Fruit fly (Drosophila melanogaster) whole organism, embryonic: ENCODE results near the gene Sec15.

Source experiments
- Awh ChIP-seq: fragments of 200-800 bp; sonication (Bioruptor generic); IDR thresholded peaks from 2 replicates; pipeline ENCODE4, ENCODE4 v1.3.6; 2022; ENCODE audit warnings: missing biosample characterization, missing genetic modification characterization
- Blimp-1 ChIP-seq: fragments of 200-800 bp; sonication (Bioruptor generic); optimal IDR thresholded peaks from 3 replicates; lab custom pipeline; 2018; ENCODE audit warnings: missing biosample characterization, missing genetic modification characterization, mild to moderate bottlenecking, moderate library complexity, missing genetic modification reagents
- CG10274 ChIP-seq: fragments of 200-800 bp; sonication (Bioruptor generic); optimal IDR thresholded peaks from 3 replicates; lab custom pipeline; 2017; ENCODE audit warnings: missing biosample characterization, mild to moderate bottlenecking, missing genetic modification characterization
- CG10565 ChIP-seq: fragments of 200-800 bp; sonication (Bioruptor generic); optimal IDR thresholded peaks from 3 replicates; lab custom pipeline; 2016; ENCODE audit warnings: missing biosample characterization, mild to moderate bottlenecking, missing genetic modification characterization
- CG11456 ChIP-seq: fragments of 200-800 bp; sonication (Bioruptor generic); IDR thresholded peaks from 3 replicates; pipeline ENCODE4 v1.3.6; 2022; ENCODE audit warnings: missing biosample characterization, missing genetic modification characterization
- CG11560 ChIP-seq: fragments of 200-800 bp; sonication (Bioruptor generic); IDR thresholded peaks from 3 replicates; pipeline ENCODE4 v1.3.6; 2022; ENCODE audit warnings: missing biosample characterization, missing genetic modification characterization
- CG11695 ChIP-seq: fragments of 200-800 bp; sonication (Bioruptor generic); IDR thresholded peaks from 3 replicates; pipeline ENCODE4 v1.3.6; 2022; ENCODE audit warnings: missing biosample characterization, missing genetic modification characterization
- CG12299 ChIP-seq: fragments of 200-800 bp; sonication (Bioruptor generic); optimal IDR thresholded peaks from 2 replicates; lab custom pipeline; 2018; ENCODE audit warnings: missing biosample characterization, mild to moderate bottlenecking, missing genetic modification characterization
- CG14860 ChIP-seq: fragments of 200-800 bp; sonication (Bioruptor generic); IDR thresholded peaks from 3 replicates; pipeline ENCODE4 v1.3.6; 2022; ENCODE audit warnings: missing biosample characterization, missing genetic modification characterization; ENCODE audit not compliant: partially characterized antibody
- CG15601 ChIP-seq: fragments of 200-800 bp; sonication (Bioruptor generic); optimal IDR thresholded peaks from 3 replicates; lab custom pipeline; 2019; ENCODE audit warnings: missing biosample characterization, mild to moderate bottlenecking, missing genetic modification characterization, moderate library complexity
- CG17829 ChIP-seq: fragments of 200-800 bp; optimal IDR thresholded peaks from 2 replicates; lab custom pipeline; 2019; ENCODE audit warnings: missing biosample characterization, mild to moderate bottlenecking, missing genetic modification characterization, moderate library complexity
- CG18011 ChIP-seq: fragments of 200-800 bp; sonication (Bioruptor generic); optimal IDR thresholded peaks from 2 replicates; lab custom pipeline; 2017; ENCODE audit warnings: missing biosample characterization, missing genetic modification characterization, mild to moderate bottlenecking, moderate library complexity, missing genotype
- CG2129 ChIP-seq: fragments of 200-800 bp; sonication (Bioruptor generic); IDR thresholded peaks from 2 replicates; pipeline ENCODE4 v1.3.6; 2022; ENCODE audit warnings: missing biosample characterization, missing genetic modification characterization; ENCODE audit not compliant: partially characterized antibody
- CG2202 ChIP-seq: fragments of 200-800 bp; sonication (Bioruptor generic); optimal IDR thresholded peaks from 2 replicates; lab custom pipeline; 2018; ENCODE audit warnings: missing biosample characterization, mild to moderate bottlenecking, missing genetic modification characterization
- CG30020 ChIP-seq: fragments of 200-800 bp; optimal IDR thresholded peaks from 2 replicates; lab custom pipeline; 2019; ENCODE audit warnings: missing biosample characterization, mild to moderate bottlenecking, missing genetic modification characterization, moderate library complexity
- CG30403 ChIP-seq: fragments of 200-800 bp; sonication (Bioruptor generic); optimal IDR thresholded peaks from 3 replicates; lab custom pipeline; 2016; ENCODE audit warnings: missing biosample characterization, missing genetic modification characterization
- CG30431 ChIP-seq: fragments of 200-800 bp; sonication (Bioruptor generic); optimal IDR thresholded peaks from 2 replicates; lab custom pipeline; 2017; ENCODE audit warnings: missing biosample characterization, missing genetic modification characterization
- CG3726 ChIP-seq: fragments of 200-800 bp; sonication (Bioruptor generic); IDR thresholded peaks from 3 replicates; pipeline ENCODE4, ENCODE4 v1.3.6; 2022; ENCODE audit warnings: missing biosample characterization, missing genetic modification characterization
- CG8388 ChIP-seq: fragments of 200-800 bp; sonication (Bioruptor generic); optimal IDR thresholded peaks from 2 replicates; lab custom pipeline; 2019; ENCODE audit warnings: missing biosample characterization, mild to moderate bottlenecking, missing genetic modification characterization, moderate library complexity
- CG8478 ChIP-seq: fragments of >200 bp; optimal IDR thresholded peaks from 2 replicates; lab custom pipeline; 2018
- ERR ChIP-seq: fragments of 200-800 bp; sonication (Bioruptor generic); optimal IDR thresholded peaks from 2 replicates; lab custom pipeline; 2016; ENCODE audit warnings: missing biosample characterization, missing genetic modification characterization
- Hr39 ChIP-seq: fragments of >200 bp; optimal IDR thresholded peaks from 2 replicates; lab custom pipeline; 2017
- Lim3 ChIP-seq: fragments of 200-800 bp; sonication (Bioruptor generic); IDR thresholded peaks from 2 replicates; pipeline ENCODE4 v1.3.6; 2022; ENCODE audit warnings: missing biosample characterization, missing genetic modification characterization
- Mad ChIP-seq: fragments of 200-800 bp; sonication (Bioruptor generic); optimal IDR thresholded peaks from 2 replicates; lab custom pipeline; 2016; ENCODE audit warnings: missing biosample characterization, missing genetic modification characterization
- Meics ChIP-seq: fragments of 200-800 bp; sonication (Bioruptor generic); optimal IDR thresholded peaks from 2 replicates; lab custom pipeline; 2017; ENCODE audit warnings: missing biosample characterization, mild to moderate bottlenecking, missing genetic modification characterization
- Oli ChIP-seq: fragments of 200-800 bp; sonication (Bioruptor generic); optimal IDR thresholded peaks from 2 replicates; lab custom pipeline; 2018; ENCODE audit warnings: missing biosample characterization, mild to moderate bottlenecking, missing genetic modification characterization, moderate library complexity
- Sin3A ChIP-seq: fragments of >200 bp; optimal IDR thresholded peaks from 2 replicates; lab custom pipeline; 2018
- Sox100B ChIP-seq: fragments of 200-800 bp; sonication (Bioruptor generic); optimal IDR thresholded peaks from 3 replicates; lab custom pipeline; 2018; ENCODE audit warnings: missing biosample characterization, mild to moderate bottlenecking, missing genetic modification characterization
- Ssrp ChIP-seq: fragments of 200-800 bp; sonication (Bioruptor generic); optimal IDR thresholded peaks from 2 replicates; lab custom pipeline; 2018; ENCODE audit warnings: missing biosample characterization, mild to moderate bottlenecking, missing genetic modification characterization, moderate library complexity
- Stat92E ChIP-seq, 3 experiments: fragments of >200 bp in 2 of 3; fragments of 200-800 bp in 1 of 3; sonication (Bioruptor generic) in 1 of 3; optimal IDR thresholded peaks; 2 replicates each; lab custom pipeline; 2017 to 2019; ENCODE audit warnings: missing biosample characterization in 3 of 3, missing genetic modification characterization in 3 of 3, mild to moderate bottlenecking in 1 of 3, moderate library complexity in 1 of 3
- Taf1 ChIP-seq: fragments of 200-800 bp; sonication (Bioruptor generic); IDR thresholded peaks from 2 replicates; pipeline ENCODE4 v1.3.6; 2022; ENCODE audit warnings: missing biosample characterization, missing genetic modification characterization
- Trl ChIP-seq, 3 experiments: fragments of >200 bp in 2 of 3; fragments of 200-800 bp in 1 of 3; sonication (Bioruptor generic) in 1 of 3; optimal IDR thresholded peaks; 2 replicates in 1 of 3; 3 replicates in 2 of 3; lab custom pipeline; 2016 to 2017; ENCODE audit warnings: missing biosample characterization in 1 of 3, missing genetic modification characterization in 1 of 3
- Xbp1 ChIP-seq: fragments of 200-800 bp; sonication (Bioruptor generic); optimal IDR thresholded peaks from 3 replicates; lab custom pipeline; 2016; ENCODE audit warnings: missing biosample characterization, mild to moderate bottlenecking, missing genetic modification characterization
- bab2 ChIP-seq: fragments of 200-800 bp; sonication (Bioruptor generic); optimal IDR thresholded peaks from 2 replicates; lab custom pipeline; 2016; ENCODE audit warnings: missing biosample characterization, missing genetic modification characterization
- chm ChIP-seq: fragments of 200-800 bp; sonication (Bioruptor generic); IDR thresholded peaks from 2 replicates; pipeline ENCODE4 v1.3.6; 2022; ENCODE audit warnings: missing biosample characterization, missing genetic modification characterization
- ci ChIP-seq: fragments of 200-800 bp; sonication (Bioruptor generic); IDR thresholded peaks from 3 replicates; pipeline ENCODE4 v1.3.6; 2022; ENCODE audit warnings: missing biosample characterization, missing genetic modification characterization
- dati ChIP-seq: fragments of 200-800 bp; sonication (Bioruptor generic); IDR thresholded peaks from 2 replicates; pipeline ENCODE4 v1.3.6; 2022; ENCODE audit warnings: missing biosample characterization, missing genetic modification characterization
- dmrt99B ChIP-seq: fragments of 200-800 bp; sonication (Bioruptor generic); optimal IDR thresholded peaks from 2 replicates; lab custom pipeline; 2018; ENCODE audit warnings: missing biosample characterization, mild to moderate bottlenecking, missing genetic modification characterization, moderate library complexity
- ems ChIP-seq: fragments of 200-800 bp; sonication (Bioruptor generic); optimal IDR thresholded peaks from 3 replicates; lab custom pipeline; 2016; ENCODE audit warnings: missing biosample characterization, missing genetic modification characterization
- grau ChIP-seq: fragments of 200-800 bp; optimal IDR thresholded peaks from 3 replicates; lab custom pipeline; 2019; ENCODE audit warnings: missing biosample characterization, mild to moderate bottlenecking, missing genetic modification characterization, moderate library complexity
- gsb-n ChIP-seq: fragments of 200-800 bp; sonication (Bioruptor generic); optimal IDR thresholded peaks from 3 replicates; lab custom pipeline; 2018; ENCODE audit warnings: missing biosample characterization, mild to moderate bottlenecking, missing genetic modification characterization
- gt ChIP-seq: fragments of 200-800 bp; sonication (Bioruptor generic); IDR thresholded peaks from 2 replicates; pipeline ENCODE4 v1.3.6; 2022; ENCODE audit warnings: missing biosample characterization, missing genetic modification characterization
- kni ChIP-seq: fragments of 200-800 bp; sonication (Bioruptor generic); optimal IDR thresholded peaks from 3 replicates; lab custom pipeline; 2017; ENCODE audit warnings: mild to moderate bottlenecking, missing biosample characterization, missing genetic modification reagents, missing genetic modification characterization
- mirr ChIP-seq: fragments of 200-800 bp; sonication (Bioruptor generic); optimal IDR thresholded peaks from 3 replicates; lab custom pipeline; 2018; ENCODE audit warnings: missing biosample characterization, mild to moderate bottlenecking, missing genetic modification characterization
- pzg ChIP-seq: fragments of 200-800 bp; sonication (Bioruptor generic); optimal IDR thresholded peaks from 3 replicates; lab custom pipeline; 2018; ENCODE audit warnings: missing biosample characterization, mild to moderate bottlenecking, missing genetic modification characterization, moderate library complexity
- repo ChIP-seq: fragments of 200-800 bp; sonication (Bioruptor generic); optimal IDR thresholded peaks from 2 replicates; lab custom pipeline; 2016; ENCODE audit warnings: missing biosample characterization, missing genetic modification characterization
- ro ChIP-seq: fragments of 200-800 bp; sonication (Bioruptor generic); IDR thresholded peaks from 2 replicates; pipeline ENCODE4 v1.3.6; 2022; ENCODE audit warnings: missing biosample characterization, missing genetic modification characterization
- tin ChIP-seq: fragments of 200-800 bp; sonication (Bioruptor generic); optimal IDR thresholded peaks from 3 replicates; lab custom pipeline; 2016; ENCODE audit warnings: missing biosample characterization, missing genetic modification characterization
- tll ChIP-seq, 2 experiments: fragments of 200-800 bp in 1 of 2; fragments of >200 bp in 1 of 2; sonication (Bioruptor generic) in 1 of 2; optimal IDR thresholded peaks; 2 replicates each; lab custom pipeline; 2017 to 2019; ENCODE audit warnings: missing biosample characterization in 2 of 2, missing genetic modification characterization in 2 of 2, mild to moderate bottlenecking in 1 of 2, moderate library complexity in 1 of 2
- tx ChIP-seq: fragments of 200-800 bp; sonication (Bioruptor generic); optimal IDR thresholded peaks from 2 replicates; lab custom pipeline; 2016; ENCODE audit warnings: missing biosample characterization, missing genetic modification characterization

Gene Sec15

DNA sequence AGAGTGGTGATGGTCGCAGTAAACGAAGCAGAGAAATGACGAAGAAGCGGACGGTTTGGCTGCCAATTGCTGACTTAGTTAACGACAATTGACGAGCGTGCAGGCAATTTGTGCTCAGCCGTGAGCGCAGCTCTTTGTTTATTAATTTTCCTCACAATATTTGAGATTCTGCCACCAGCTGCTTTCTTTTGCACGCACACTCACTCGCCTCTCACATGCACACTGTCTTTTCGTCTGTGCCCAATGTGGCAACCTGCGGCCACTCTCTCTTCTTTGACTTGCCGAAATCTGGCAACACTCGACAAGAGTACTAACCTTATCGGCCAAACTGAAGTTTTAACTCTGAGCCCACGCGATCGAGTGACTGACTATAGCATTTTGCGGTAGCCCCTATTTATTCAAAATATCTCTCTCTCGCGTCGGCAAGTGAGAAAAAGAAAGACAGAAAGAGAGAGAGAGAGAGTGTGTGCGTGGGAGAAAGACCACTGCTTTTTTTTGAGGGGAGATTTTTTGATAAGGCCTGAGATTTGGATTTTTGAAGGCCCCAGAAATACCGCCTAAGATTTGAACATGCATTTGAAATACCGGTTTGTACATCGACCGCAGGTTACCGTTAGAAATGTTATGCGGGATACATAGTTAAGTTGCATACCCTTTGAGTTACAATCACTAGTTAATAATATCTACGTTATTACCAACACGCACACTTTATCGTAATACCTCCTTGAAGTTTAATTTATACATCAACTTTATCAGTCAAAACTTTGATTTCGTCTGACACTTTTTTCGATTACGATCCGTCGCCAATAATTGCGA lies 47.1 kb downstream of the Sec15 start, which contains the start of gene Mvl (continued):
- TF ChIP-seq CG30403 (GFP tag; lab: Kevin White, UChicago): no peak
- TF ChIP-seq Mad: no peak
- no peak for TF ChIP-seq dmrt99B
- no peak for TF ChIP-seq ci (GFP tag; lab: Robert Waterston, UW)
- TF ChIP-seq Oli: no peak
- no peak for TF ChIP-seq Sin3A (lab: Kevin White, UChicago)
- no peak for TF ChIP-seq CG2129 (GFP tag; lab: Robert Waterston, UW)
- TF ChIP-seq dati (GFP tag; lab: Robert Waterston, UW): no peak
- no peak for TF ChIP-seq CG10565
- no peak for TF ChIP-seq Lim3 (GFP tag; lab: Robert Waterston, UW)
- TF ChIP-seq CG30020: peak; percentile 3
- TF ChIP-seq CG11695: no peak
- no peak for TF ChIP-seq CG30431
- peak; percentile 72 for TF ChIP-seq pzg (GFP tag; lab: Kevin White, UChicago)
- TF ChIP-seq CG3726: no peak
- TF ChIP-seq CG15601 (tag; lab: Kevin White, UChicago): peak; percentile 20
- TF ChIP-seq ems (GFP tag; lab: Kevin White, UChicago): no peak
- TF ChIP-seq Blimp-1: peak; percentile 39
- no peak for TF ChIP-seq gsb-n
- TF ChIP-seq CG12299: no peak
- TF ChIP-seq Stat92E (GFP tag; optimal IDR thresholded peaks at IDR 0.05; lab: Kevin White, UChicago): peak in 1 of 3 experiments; percentile 14
- no peak for TF ChIP-seq CG11456 (GFP tag; lab: Robert Waterston, UW)
- no peak for TF ChIP-seq tin
- peak; percentile 30 for TF ChIP-seq mirr
- TF ChIP-seq bab2: no peak
- peak; percentile 66 for TF ChIP-seq CG17829 (tag; lab: Kevin White, UChicago)
- no peak for TF ChIP-seq ro (GFP tag; lab: Robert Waterston, UW)
- TF ChIP-seq CG11560: no peak
- TF ChIP-seq kni (GFP tag; lab: Kevin White, UChicago): peak; percentile 58
- peak; percentile 55; the same call in 1 of the 2 replicates for TF ChIP-seq chm (GFP tag; lab: Robert Waterston, UW)
- no peak for TF ChIP-seq Xbp1 (GFP tag; lab: Kevin White, UChicago)
- peak; percentile 4 for TF ChIP-seq grau (tag; lab: Kevin White, UChicago)
- TF ChIP-seq Awh (GFP tag; lab: Robert Waterston, UW): no peak
- TF ChIP-seq CG8478 (lab: Kevin White, UChicago): no peak
- TF ChIP-seq ERR (GFP tag; lab: Kevin White, UChicago): peak; percentile 8
- no peak for TF ChIP-seq CG2202 (tag; lab: Kevin White, UChicago)
- peak; percentile 3 for TF ChIP-seq CG18011
- no peak for TF ChIP-seq Meics (GFP tag; lab: Kevin White, UChicago)
- peak in 1 of 2 experiments; percentile 82 for TF ChIP-seq tll (GFP tag; optimal IDR thresholded peaks at IDR 0.05; lab: Kevin White, UChicago)
- TF ChIP-seq CG8388 (GFP tag; lab: Kevin White, UChicago): no peak
- TF ChIP-seq Sox100B (GFP tag; lab: Kevin White, UChicago): no peak
- TF ChIP-seq Trl (optimal IDR thresholded peaks at IDR 0.05; lab: Kevin White, UChicago): peak; percentile 68 to 77
- TF ChIP-seq Trl (GFP tag; optimal IDR thresholded peaks at IDR 0.05; lab: Kevin White, UChicago): peak; percentile 25
- 0 out of 3 replicates have a peak, but pooled peaks have one; percentile 25 for TF ChIP-seq CG14860
- no peak for TF ChIP-seq CG10274 (GFP tag; lab: Kevin White, UChicago)
- TF ChIP-seq Hr39 (lab: Kevin White, UChicago): no peak
- no peak for TF ChIP-seq repo (GFP tag; lab: Kevin White, UChicago)
- no peak for TF ChIP-seq Ssrp (tag; lab: Kevin White, UChicago)
- TF ChIP-seq gt (GFP tag; lab: Robert Waterston, UW): no peak
- peak; percentile 19 for TF ChIP-seq tx (GFP tag; lab: Kevin White, UChicago)
- TF ChIP-seq Taf1: no peak
